Worm (Caenorhabditis elegans): Measurements from ENCODE around the gene clec-223.

The clec-223 gene

ce11 chrV:11260622-11261021, 12.3 kb upstream of the clec-223 start, which contains the start of gene F07B10.7 (continued):
- no peak for TF ChIP-seq mdt-29 (GFP tag; IDR thresholded peaks at IDR 0.05)

ce11 chrV:11263025-11263424, 9.9 kb upstream of the clec-223 start, which contains the start of gene F07B10.4:
F07B10.4 (minus strand) TSS chrV:11263125.
- TF ChIP-seq mxl-3 (GFP tag; optimal IDR thresholded peaks at IDR 0.05), result no peak
- TF ChIP-seq ctbp-1 (GFP tag; IDR thresholded peaks at IDR 0.05), result no peak
- no peak for TF ChIP-seq tag-97 (GFP tag; IDR thresholded peaks at IDR 0.05)
- TF ChIP-seq vab-7 (GFP tag; IDR thresholded peaks at IDR 0.05), result no peak
- no peak for TF ChIP-seq daf-16 (GFP tag; optimal IDR thresholded peaks at IDR 0.05)
- no peak for TF ChIP-seq daf-16 (tag; optimal IDR thresholded peaks at IDR 0.05)
- TF ChIP-seq R02D3.7 (tag; optimal IDR thresholded peaks at IDR 0.05), result no peak
- TF ChIP-seq tra-1 (GFP tag; IDR thresholded peaks at IDR 0.05), result no peak
- no peak for TF ChIP-seq zfp-2 (tag; optimal IDR thresholded peaks at IDR 0.05)
- TF ChIP-seq arid-1 (GFP tag; conservative IDR thresholded peaks at IDR 0.05), result no peak
- TF ChIP-seq dmd-6 (GFP tag; IDR thresholded peaks at IDR 0.05), result no peak
- TF ChIP-seq zip-11 (GFP tag; IDR thresholded peaks at IDR 0.05), result no peak
- no peak for TF ChIP-seq zag-1 (tag; optimal IDR thresholded peaks at IDR 0.05)
- no peak for TF ChIP-seq mep-1 (tag; optimal IDR thresholded peaks at IDR 0.05)
- no peak for TF ChIP-seq ceh-82 (tag; optimal IDR thresholded peaks at IDR 0.05)
- TF ChIP-seq ces-1 (GFP tag; optimal IDR thresholded peaks at IDR 0.05), result no peak
- no peak for TF ChIP-seq ztf-11 (tag; optimal IDR thresholded peaks at IDR 0.05)
- no peak for TF ChIP-seq set-16 (GFP tag; IDR thresholded peaks at IDR 0.05)
- no peak for TF ChIP-seq duxl-1 (tag; optimal IDR thresholded peaks at IDR 0.05; ENCODE audit: poor library complexity)
- TF ChIP-seq lir-3 (tag; optimal IDR thresholded peaks at IDR 0.05), result no peak
- no peak for TF ChIP-seq nhr-102 (tag; optimal IDR thresholded peaks at IDR 0.05)

- TF ChIP-seq unc-62 (GFP tag; optimal IDR thresholded peaks at IDR 0.05 in 1 of 2) (peak in 1 of 2 experiments; percentile 10), unc-62 (tag; optimal IDR thresholded peaks at IDR 0.05) (no peak), aly-2 (tag; optimal IDR thresholded peaks at IDR 0.05) (no peak), pqm-1 (tag; optimal IDR thresholded peaks at IDR 0.05) (peak; percentile 63), tag-97 (GFP tag; IDR thresholded peaks at IDR 0.05) (no peak), nhr-28 (tag; optimal IDR thresholded peaks at IDR 0.05) (peak; percentile 37), ctbp-1 (GFP tag; IDR thresholded peaks at IDR 0.05) (no peak), jun-1 (tag; optimal IDR thresholded peaks at IDR 0.05) (no peak), mxl-3 (GFP tag; optimal IDR thresholded peaks at IDR 0.05) (peak; percentile 81), sdz-12 (GFP tag; optimal IDR thresholded peaks at IDR 0.05) (no peak), dmd-6 (GFP tag; IDR thresholded peaks at IDR 0.05) (peak; percentile 66)
Observed at ce11 chrV:11265482-11265881, 7.5 kb upstream of the clec-223 start, which contains the start of gene cln-3.1. cln-3.1 (minus strand) TSS chrV:11265652.

ce11 chrV:11266681-11267080, 6.3 kb upstream of the clec-223 start, which contains the start of gene str-116:
str-116 (plus strand) TSS chrV:11266981.
- TF ChIP-seq Y105C5A.15 (GFP tag; IDR thresholded peaks at IDR 0.05), result no peak

ce11 chrV:11268791-11269190, 4.2 kb upstream of the clec-223 start, which contains the start of gene str-115:
str-115 (plus strand) TSS chrV:11269091.
- no peak for TF ChIP-seq T26A8.4 (GFP tag; IDR thresholded peaks at IDR 0.05)
- no peak for TF ChIP-seq D1046.2 (GFP tag; IDR thresholded peaks at IDR 0.05)

DNA sequence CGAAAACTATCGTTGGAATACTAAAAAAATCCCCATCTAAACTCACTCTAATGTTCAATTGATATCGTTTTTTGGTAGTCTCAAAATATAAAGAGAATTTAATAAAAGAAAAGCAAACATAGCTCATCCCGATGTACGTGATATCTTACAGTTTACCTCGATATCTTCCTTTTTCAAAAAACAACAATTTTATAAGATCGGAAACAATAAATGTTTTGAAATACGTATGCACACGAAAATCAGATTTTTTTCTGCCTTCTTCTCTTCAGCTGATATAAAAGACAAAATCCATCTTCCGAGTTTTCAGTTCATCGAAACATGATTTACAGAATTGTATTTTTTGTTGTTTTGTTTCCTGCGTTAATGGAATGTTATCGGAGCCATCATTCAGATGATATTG, 1.9 kb upstream of the clec-223 start, which contains the start of gene clec-222:
clec-222 (plus strand) TSS at position 301 of the 400 bp plus-strand sequence.
- TF ChIP-seq ZK337.2 (GFP tag; IDR thresholded peaks at IDR 0.05) (no peak), nhr-76 (tag; optimal IDR thresholded peaks at IDR 0.05) (no peak), daf-8 (GFP tag; IDR thresholded peaks at IDR 0.05) (no peak), php-3 (GFP tag; IDR thresholded peaks at IDR 0.05) (no peak), ces-1 (GFP tag; optimal IDR thresholded peaks at IDR 0.05) (no peak), ceh-44 (GFP tag; IDR thresholded peaks at IDR 0.05) (no peak), mdt-29 (GFP tag; IDR thresholded peaks at IDR 0.05) (no peak), T26A8.4 (GFP tag; IDR thresholded peaks at IDR 0.05) (no peak)
